Worm (Caenorhabditis elegans): ENCODE measurements around the gene M03F4.4.

The M03F4.4 gene

ce11 chrX:4928118-4928517, 29.1 kb downstream of the M03F4.4 start:
- peak; percentile 88 for TF ChIP-seq nhr-80 (tag; optimal IDR thresholded peaks at IDR 0.05)
- TF ChIP-seq let-607 (tag; optimal IDR thresholded peaks at IDR 0.05): peak in 1 of 2 experiments; percentile 4
- TF ChIP-seq lin-26 (GFP tag; IDR thresholded peaks at IDR 0.05): no peak

- no peak for TF ChIP-seq hlh-12 (tag; optimal IDR thresholded peaks at IDR 0.05)
- TF ChIP-seq fkh-3 (tag; optimal IDR thresholded peaks at IDR 0.05): no peak
- no peak for TF ChIP-seq zim-3 (tag; optimal IDR thresholded peaks at IDR 0.05)
- no peak for TF ChIP-seq dpl-1 (GFP tag; optimal IDR thresholded peaks at IDR 0.05)
- TF ChIP-seq T07F8.4 (tag; optimal IDR thresholded peaks at IDR 0.05): no peak
- no peak for TF ChIP-seq let-607 (tag; optimal IDR thresholded peaks at IDR 0.05)
- no peak for TF ChIP-seq nfyb-1 (GFP tag; IDR thresholded peaks at IDR 0.05)
- TF ChIP-seq let-526 (GFP tag; IDR thresholded peaks at IDR 0.05): no peak
- no peak for TF ChIP-seq B0035.1 (tag; optimal IDR thresholded peaks at IDR 0.05)
- no peak for TF ChIP-seq hmg-1.2 (GFP tag; IDR thresholded peaks at IDR 0.05)
- TF ChIP-seq madf-3 (GFP tag; IDR thresholded peaks at IDR 0.05): no peak
- no peak for TF ChIP-seq lag-1 (GFP tag; IDR thresholded peaks at IDR 0.05)
- TF ChIP-seq unc-62 (GFP tag; optimal IDR thresholded peaks at IDR 0.05): no peak
- TF ChIP-seq ekl-4 (GFP tag; IDR thresholded peaks at IDR 0.05): no peak
- TF ChIP-seq lsl-1 (GFP tag; optimal IDR thresholded peaks at IDR 0.05): no peak
- no peak for TF ChIP-seq ztf-28 (GFP tag; IDR thresholded peaks at IDR 0.05)
- no peak for TF ChIP-seq snpc-4 (GFP tag; optimal IDR thresholded peaks at IDR 0.05)
- no peak for TF ChIP-seq snpc-4 (tag; optimal IDR thresholded peaks at IDR 0.05)
- no peak for TF ChIP-seq ztf-25 (GFP tag; IDR thresholded peaks at IDR 0.05)
Measured at ce11 chrX:4920942-4921540, 36.2 kb downstream of the M03F4.4 start, which contains the start of gene K05B2.4. K05B2.4 (minus strand) TSS chrX:4920992.

- TF ChIP-seq attf-6 (GFP tag; IDR thresholded peaks at IDR 0.05) (no peak), Y79H2A.3 (GFP tag; conservative IDR thresholded peaks at IDR 0.05) (no peak), dpl-1 (GFP tag; optimal IDR thresholded peaks at IDR 0.05) (no peak), lsl-1 (GFP tag; optimal IDR thresholded peaks at IDR 0.05) (no peak), F10E7.11 (tag; optimal IDR thresholded peaks at IDR 0.05) (no peak), ztf-28 (GFP tag; IDR thresholded peaks at IDR 0.05) (no peak), nfya-1 (tag; optimal IDR thresholded peaks at IDR 0.05; ENCODE audit: borderline replicate concordance, insufficient read depth) (no peak)
Measured at ce11 chrX:4915879-4916278, 41.3 kb downstream of the M03F4.4 start, which contains the start of gene ifa-4. ifa-4 (minus strand) TSS chrX:4915979.

ce11 chrX:4914464-4914863, 42.8 kb downstream of the M03F4.4 start:
- TF ChIP-seq nhr-120 (GFP tag; IDR thresholded peaks at IDR 0.05) (no peak), Y53G8AR.9 (GFP tag; conservative IDR thresholded peaks at IDR 0.05) (no peak), ztf-26 (tag; optimal IDR thresholded peaks at IDR 0.05) (no peak), attf-5 (GFP tag; optimal IDR thresholded peaks at IDR 0.05) (no peak)

ce11 chrX:4911287-4911876, 45.8 kb downstream of the M03F4.4 start:
- TF ChIP-seq chd-7 (tag; optimal IDR thresholded peaks at IDR 0.05): peak; percentile 1
- no peak for TF ChIP-seq ztf-28 (GFP tag; IDR thresholded peaks at IDR 0.05)
- TF ChIP-seq madf-3 (GFP tag; IDR thresholded peaks at IDR 0.05): 0 out of 2 replicates have a peak, but pooled peaks have one; percentile 61

Data from whole organism, young adult.